Fruit fly (Drosophila melanogaster) whole organism, embryonic: ENCODE data around the gene mRpL3.

Experiments
- Bdp1 ChIP-seq: fragments of 200-800 bp; sonication (Bioruptor generic); optimal IDR thresholded peaks from 3 replicates; lab custom pipeline; 2016; ENCODE audit warnings: missing biosample characterization, missing genetic modification characterization
- Blimp-1 ChIP-seq: fragments of 200-800 bp; sonication (Bioruptor generic); optimal IDR thresholded peaks from 3 replicates; lab custom pipeline; 2018; ENCODE audit warnings: missing biosample characterization, missing genetic modification characterization, mild to moderate bottlenecking, moderate library complexity, missing genetic modification reagents
- Bteb2 ChIP-seq: fragments of 200-800 bp; sonication (Bioruptor generic); optimal IDR thresholded peaks from 2 replicates; lab custom pipeline; 2016; ENCODE audit warnings: missing biosample characterization, missing genetic modification characterization
- CG1024 ChIP-seq: fragments of 200-800 bp; sonication (Bioruptor generic); IDR thresholded peaks from 2 replicates; pipeline ENCODE4 v1.3.6; 2022; ENCODE audit warnings: missing biosample characterization, missing genetic modification characterization
- CG12299 ChIP-seq: fragments of 200-800 bp; sonication (Bioruptor generic); optimal IDR thresholded peaks from 2 replicates; lab custom pipeline; 2018; ENCODE audit warnings: missing biosample characterization, mild to moderate bottlenecking, missing genetic modification characterization
- CG12769 ChIP-seq: fragments of 200-800 bp; sonication (Bioruptor generic); optimal IDR thresholded peaks from 2 replicates; lab custom pipeline; 2019; ENCODE audit warnings: missing biosample characterization, mild to moderate bottlenecking, missing genetic modification characterization, moderate library complexity
- CG13123 ChIP-seq: fragments of 200-800 bp; sonication (Bioruptor generic); optimal IDR thresholded peaks from 2 replicates; lab custom pipeline; 2016; ENCODE audit warnings: missing biosample characterization, missing genetic modification characterization
- CG14667 ChIP-seq: fragments of 200-800 bp; sonication (Bioruptor generic); IDR thresholded peaks from 2 replicates; pipeline ENCODE4 v1.3.6; 2022; ENCODE audit warnings: missing biosample characterization, missing genetic modification characterization
- CG15011 ChIP-seq: fragments of 200-800 bp; sonication (Bioruptor generic); optimal IDR thresholded peaks from 3 replicates; lab custom pipeline; 2018; ENCODE audit warnings: missing biosample characterization, mild to moderate bottlenecking, missing genetic modification characterization
- CG1792 ChIP-seq: fragments of 200-800 bp; sonication (Bioruptor generic); optimal IDR thresholded peaks from 2 replicates; lab custom pipeline; 2016; ENCODE audit warnings: missing biosample characterization, missing genetic modification characterization
- CG18011 ChIP-seq: fragments of 200-800 bp; sonication (Bioruptor generic); optimal IDR thresholded peaks from 2 replicates; lab custom pipeline; 2017; ENCODE audit warnings: missing biosample characterization, missing genetic modification characterization, mild to moderate bottlenecking, moderate library complexity, missing genotype
- CG1832 ChIP-seq: fragments of 200-800 bp; sonication (Bioruptor generic); optimal IDR thresholded peaks from 2 replicates; lab custom pipeline; 2017; ENCODE audit warnings: missing biosample characterization, mild to moderate bottlenecking, missing genetic modification characterization, inconsistent platforms
- CG2120 ChIP-seq: fragments of 200-800 bp; sonication (Bioruptor generic); optimal IDR thresholded peaks from 3 replicates; lab custom pipeline; 2016; ENCODE audit warnings: missing biosample characterization, missing genetic modification characterization
- CG30431 ChIP-seq: fragments of 200-800 bp; sonication (Bioruptor generic); optimal IDR thresholded peaks from 2 replicates; lab custom pipeline; 2017; ENCODE audit warnings: missing biosample characterization, missing genetic modification characterization
- CG42726 ChIP-seq: fragments of 200-800 bp; sonication (Bioruptor generic); IDR thresholded peaks from 2 replicates; pipeline ENCODE4 v1.3.6; 2022; ENCODE audit warnings: missing biosample characterization, missing genetic modification characterization; ENCODE audit not compliant: partially characterized antibody
- CG5180 ChIP-seq: fragments of 200-800 bp; sonication (Bioruptor generic); optimal IDR thresholded peaks from 3 replicates; lab custom pipeline; 2017; ENCODE audit warnings: missing biosample characterization, missing genetic modification characterization, mild to moderate bottlenecking, moderate library complexity, missing genetic modification reagents
- CG6683 ChIP-seq: fragments of 200-800 bp; sonication (Bioruptor generic); optimal IDR thresholded peaks from 2 replicates; lab custom pipeline; 2017; ENCODE audit warnings: missing biosample characterization, mild to moderate bottlenecking, missing genetic modification characterization, missing genetic modification reagents
- CG9609 ChIP-seq: fragments of 200-800 bp; sonication (Bioruptor generic); optimal IDR thresholded peaks from 3 replicates; lab custom pipeline; 2016; ENCODE audit warnings: missing biosample characterization, missing genetic modification characterization
- D ChIP-seq, 2 experiments: fragments of 200-800 bp in 1 of 2; fragments of >200 bp in 1 of 2; sonication (Bioruptor generic) in 1 of 2; optimal IDR thresholded peaks; 2 replicates in 1 of 2; 3 replicates in 1 of 2; lab custom pipeline; 2017; ENCODE audit warnings: mild to moderate bottlenecking in 1 of 2, missing biosample characterization in 1 of 2, missing genetic modification characterization in 1 of 2, missing genetic modification reagents in 1 of 2
- Dbx ChIP-seq: fragments of 200-800 bp; sonication (Bioruptor generic); IDR thresholded peaks from 3 replicates; pipeline ENCODE4 v1.3.6; 2022; ENCODE audit warnings: missing biosample characterization, missing genetic modification characterization
- Dek ChIP-seq: fragments of 200-800 bp; sonication (Bioruptor generic); optimal IDR thresholded peaks from 3 replicates; lab custom pipeline; 2019; ENCODE audit warnings: missing biosample characterization, mild to moderate bottlenecking, missing genetic modification characterization, moderate library complexity
- Dfd ChIP-seq, 2 experiments: fragments of >200 bp; optimal IDR thresholded peaks; 2 replicates each; lab custom pipeline; 2017; ENCODE audit warnings: missing biosample characterization in 2 of 2, missing genetic modification characterization in 2 of 2
- Dp ChIP-seq: fragments of 200-800 bp; sonication (Bioruptor generic); optimal IDR thresholded peaks from 2 replicates; lab custom pipeline; 2018; ENCODE audit warnings: missing biosample characterization, mild to moderate bottlenecking, missing genetic modification characterization, moderate library complexity
- Dref ChIP-seq: fragments of 200-800 bp; sonication (Bioruptor generic); IDR thresholded peaks from 2 replicates; pipeline ENCODE4 v1.3.6; 2022; ENCODE audit warnings: missing biosample characterization, missing genetic modification characterization
- Ets65A ChIP-seq: fragments of 200-800 bp; sonication (Bioruptor generic); peaks from one replicate; lab custom pipeline; 2016; ENCODE audit warnings: missing biosample characterization, missing genetic modification characterization
- Fer1 ChIP-seq: fragments of 200-800 bp; sonication (Bioruptor generic); optimal IDR thresholded peaks from 2 replicates; lab custom pipeline; 2017; ENCODE audit warnings: missing biosample characterization, mild to moderate bottlenecking, missing genetic modification characterization
- HLH54F ChIP-seq: fragments of 200-800 bp; sonication (Bioruptor generic); optimal IDR thresholded peaks from 3 replicates; lab custom pipeline; 2016; ENCODE audit warnings: missing biosample characterization, missing genetic modification characterization
- Mad ChIP-seq: fragments of 200-800 bp; sonication (Bioruptor generic); optimal IDR thresholded peaks from 2 replicates; lab custom pipeline; 2016; ENCODE audit warnings: missing biosample characterization, missing genetic modification characterization
- NFAT ChIP-seq: fragments of 200-800 bp; sonication (Bioruptor generic); IDR thresholded peaks from 2 replicates; pipeline ENCODE4 v1.3.6; 2022; ENCODE audit warnings: missing biosample characterization, missing genetic modification characterization
- Opbp ChIP-seq: fragments of 200-800 bp; sonication (Bioruptor generic); IDR thresholded peaks from 3 replicates; pipeline ENCODE4 v1.3.6; 2022; ENCODE audit warnings: missing biosample characterization, missing genetic modification characterization; ENCODE audit not compliant: partially characterized antibody
- Optix ChIP-seq: fragments of 200-800 bp; sonication (Bioruptor generic); IDR thresholded peaks from 3 replicates; pipeline ENCODE4 v1.3.6; 2022; ENCODE audit warnings: missing biosample characterization, missing genetic modification characterization
- Pdp1 ChIP-seq, 2 experiments: fragments of 200-800 bp; sonication (Bioruptor generic); optimal IDR thresholded peaks; 3 replicates each; lab custom pipeline; 2016; ENCODE audit warnings: missing biosample characterization in 2 of 2, missing genetic modification characterization in 2 of 2, mild to moderate bottlenecking in 1 of 2, moderate library complexity in 1 of 2
- Sry-β ChIP-seq: fragments of 200-800 bp; sonication (Bioruptor generic); optimal IDR thresholded peaks from 2 replicates; lab custom pipeline; 2018; ENCODE audit warnings: missing biosample characterization, mild to moderate bottlenecking, missing genetic modification characterization, moderate library complexity
- Xrp1 ChIP-seq: fragments of 200-800 bp; sonication (Bioruptor generic); IDR thresholded peaks from 2 replicates; pipeline ENCODE4 v1.3.6; 2022; ENCODE audit warnings: missing biosample characterization, missing genetic modification characterization
- YL-1 ChIP-seq: fragments of 200-800 bp; sonication (Bioruptor generic); optimal IDR thresholded peaks from 3 replicates; lab custom pipeline; 2017; ENCODE audit warnings: missing biosample characterization, mild to moderate bottlenecking, missing genetic modification characterization
- ap ChIP-seq: fragments of 200-800 bp; sonication (Bioruptor generic); IDR thresholded peaks from 2 replicates; pipeline ENCODE4 v1.3.6; 2022; ENCODE audit warnings: missing biosample characterization, missing genetic modification characterization
- cas ChIP-seq: fragments of 200-800 bp; sonication (Bioruptor generic); IDR thresholded peaks from 2 replicates; pipeline ENCODE4 v1.3.6; 2022; ENCODE audit warnings: missing biosample characterization, missing genetic modification characterization
- caup ChIP-seq: fragments of 200-800 bp; sonication (Bioruptor generic); optimal IDR thresholded peaks from 3 replicates; lab custom pipeline; 2017; ENCODE audit warnings: missing biosample characterization, mild to moderate bottlenecking, missing genetic modification characterization, moderate library complexity; ENCODE audit not compliant: severe bottlenecking
- chn ChIP-seq: fragments of 200-800 bp; sonication (Bioruptor generic); optimal IDR thresholded peaks from 2 replicates; lab custom pipeline; 2016; ENCODE audit warnings: missing biosample characterization, missing genetic modification characterization
- dmrt99B ChIP-seq: fragments of 200-800 bp; sonication (Bioruptor generic); optimal IDR thresholded peaks from 2 replicates; lab custom pipeline; 2018; ENCODE audit warnings: missing biosample characterization, mild to moderate bottlenecking, missing genetic modification characterization, moderate library complexity
- en ChIP-seq: fragments of 200-800 bp; sonication (Bioruptor generic); optimal IDR thresholded peaks from 2 replicates; lab custom pipeline; 2016; ENCODE audit warnings: missing biosample characterization, missing genetic modification characterization
- fd64A ChIP-seq: fragments of 200-800 bp; sonication (Bioruptor generic); optimal IDR thresholded peaks from 3 replicates; lab custom pipeline; 2018; ENCODE audit warnings: missing biosample characterization, mild to moderate bottlenecking, missing genetic modification characterization
- gem ChIP-seq: fragments of 200-800 bp; sonication (Bioruptor generic); optimal IDR thresholded peaks from 2 replicates; lab custom pipeline; 2019; ENCODE audit warnings: missing biosample characterization, mild to moderate bottlenecking, missing genetic modification characterization, moderate library complexity
- onecut ChIP-seq: fragments of 200-800 bp; sonication (Bioruptor generic); IDR thresholded peaks from 2 replicates; pipeline ENCODE4 v1.3.6; 2022; ENCODE audit warnings: missing biosample characterization, missing genetic modification characterization
- pnt ChIP-seq: fragments of 200-800 bp; sonication (Bioruptor generic); optimal IDR thresholded peaks from 3 replicates; lab custom pipeline; 2016; ENCODE audit warnings: missing biosample characterization, missing genetic modification characterization
- run ChIP-seq: fragments of 200-800 bp; sonication (Bioruptor generic); optimal IDR thresholded peaks from 3 replicates; lab custom pipeline; 2018; ENCODE audit warnings: missing biosample characterization, mild to moderate bottlenecking, missing genetic modification characterization
- salm ChIP-seq: fragments of 200-800 bp; sonication (Bioruptor generic); optimal IDR thresholded peaks from 2 replicates; lab custom pipeline; 2018; ENCODE audit warnings: missing biosample characterization, mild to moderate bottlenecking, missing genetic modification characterization
- sob ChIP-seq: fragments of 200-800 bp; sonication (Bioruptor generic); IDR thresholded peaks from 2 replicates; pipeline ENCODE4 v1.3.6; 2022; ENCODE audit warnings: missing biosample characterization, missing genetic modification characterization
- ttk ChIP-seq: fragments of 200-800 bp; sonication (Bioruptor generic); IDR thresholded peaks from 2 replicates; pipeline ENCODE4 v2.1.2; 2022; ENCODE audit warnings: missing biosample characterization, missing genetic modification characterization
- usp ChIP-seq: fragments of >200 bp; optimal IDR thresholded peaks from 2 replicates; lab custom pipeline; 2017; ENCODE audit warnings: missing biosample characterization, missing genetic modification characterization
- vnd ChIP-seq: fragments of 200-800 bp; sonication (Bioruptor generic); IDR thresholded peaks from 3 replicates; pipeline ENCODE4 v1.3.6; 2022; ENCODE audit warnings: missing biosample characterization, missing genetic modification characterization; ENCODE audit not compliant: partially characterized antibody

mRpL3 gene

dm6 chrX:15733995-15734394 is 27.1 kb upstream of the mRpL3 start, which contains the start of the genes CG12379 and MagR (continued):
- TF ChIP-seq CG6683 (GFP tag; lab: Kevin White, UChicago) (no peak), fd64A (GFP tag; lab: Kevin White, UChicago) (no peak), CG1792 (no peak), sob (GFP tag; lab: Robert Waterston, UW) (peak; percentile 58), Optix (GFP tag; lab: Robert Waterston, UW) (no peak), Sry-β (GFP tag; lab: Kevin White, UChicago) (peak; percentile 87), salm (tag; lab: Kevin White, UChicago) (no peak), ttk (GFP tag; lab: Robert Waterston, UW) (no peak), CG2120 (peak; percentile 79), ap (GFP tag; lab: Robert Waterston, UW) (no peak), Dbx (GFP tag; lab: Robert Waterston, UW) (peak; percentile 61), CG9609 (GFP tag; lab: Kevin White, UChicago) (peak; percentile 31), Dfd (GFP tag; optimal IDR thresholded peaks at IDR 0.05; lab: Kevin White, UChicago) (no peak), Pdp1 (GFP tag; optimal IDR thresholded peaks at IDR 0.05; lab: Kevin White, UChicago) (peak; percentile 62 to 72), NFAT (peak; percentile 39; the same call in 1 of the 2 replicates), CG12769 (tag; lab: Kevin White, UChicago) (no peak), CG14667 (GFP tag; lab: Robert Waterston, UW) (no peak), vnd (peak; percentile 75), run (tag; lab: Kevin White, UChicago) (no peak), Bteb2 (GFP tag; lab: Kevin White, UChicago) (peak; percentile 16), cas (GFP tag; lab: Robert Waterston, UW) (no peak), YL-1 (GFP tag; lab: Kevin White, UChicago) (peak; percentile 20), CG15011 (GFP tag; lab: Kevin White, UChicago) (no peak), gem (no peak), CG30431 (no peak), chn (GFP tag; lab: Kevin White, UChicago) (peak; percentile 56), en (GFP tag; lab: Kevin White, UChicago) (no peak), onecut (no peak), caup (GFP tag; lab: Kevin White, UChicago) (no peak), Xrp1 (GFP tag; lab: Robert Waterston, UW) (peak; percentile 35; the same call in 1 of the 2 replicates), Dek (tag; lab: Kevin White, UChicago) (no peak), Bdp1 (peak; percentile 42), Fer1 (GFP tag; lab: Kevin White, UChicago) (peak; percentile 67), CG1832 (GFP tag; lab: Kevin White, UChicago) (no peak), CG1024 (GFP tag; lab: Robert Waterston, UW) (no peak), HLH54F (GFP tag; lab: Kevin White, UChicago) (peak; percentile 63), Ets65A (GFP tag; lab: Kevin White, UChicago) (peak; percentile 71), CG42726 (GFP tag; lab: Robert Waterston, UW) (peak; percentile 62; the same call in 1 of the 2 replicates), D (optimal IDR thresholded peaks at IDR 0.05; lab: Kevin White, UChicago) (no peak), D (GFP tag; optimal IDR thresholded peaks at IDR 0.05; lab: Kevin White, UChicago) (no peak), CG12299 (tag; lab: Kevin White, UChicago) (peak; percentile 61), Dref (GFP tag; lab: Robert Waterston, UW) (peak; percentile 69), CG5180 (GFP tag; lab: Kevin White, UChicago) (no peak), Dp (peak; percentile 36), pnt (GFP tag; lab: Kevin White, UChicago) (peak; percentile 36), Mad (GFP tag; lab: Kevin White, UChicago) (peak; percentile 30), Opbp (peak; percentile 67), Blimp-1 (GFP tag; lab: Kevin White, UChicago) (no peak), usp (no peak), dmrt99B (tag; lab: Kevin White, UChicago) (no peak), CG18011 (GFP tag; lab: Kevin White, UChicago) (peak; percentile 25), CG13123 (GFP tag; lab: Kevin White, UChicago) (no peak)
